Worm (Caenorhabditis elegans): Measurements from ENCODE around the gene math-7.

ce11 chrII:1921018-1921417 is 34.7 kb upstream of the math-7 start, which contains the start of gene bath-7:
- TF ChIP-seq C38D4.7 (GFP tag; optimal IDR thresholded peaks at IDR 0.05): no peak
- no peak for TF ChIP-seq eyg-1 (tag; optimal IDR thresholded peaks at IDR 0.05)
- TF ChIP-seq dmd-4 (tag; optimal IDR thresholded peaks at IDR 0.05; ENCODE audit: borderline replicate concordance): no peak
- no peak for TF ChIP-seq ceh-2 (tag; optimal IDR thresholded peaks at IDR 0.05)
- no peak for TF ChIP-seq hlh-30 (tag; optimal IDR thresholded peaks at IDR 0.05; ENCODE audit: insufficient read depth)
- no peak for TF ChIP-seq pqm-1 (tag; optimal IDR thresholded peaks at IDR 0.05)
- no peak for TF ChIP-seq elt-2 (tag; optimal IDR thresholded peaks at IDR 0.05)
- TF ChIP-seq nhr-232 (tag; optimal IDR thresholded peaks at IDR 0.05): no peak
- no peak for TF ChIP-seq ama-1 (optimal IDR thresholded peaks at IDR 0.05)
- TF ChIP-seq pha-4 (tag; optimal IDR thresholded peaks at IDR 0.05): no peak

Data from whole organism, late embryonic.